Worm (Caenorhabditis elegans) whole organism, mixed stage, embryonic: ENCODE results near the gene dars-2.

Experiments used
- blmp-1 ChIP-seq: fragments of 150-350 bp; optimal IDR thresholded peaks from 2 replicates; lab custom pipeline; 2014; ENCODE audit warnings: missing biosample characterization, missing genetic modification characterization
- ces-1 ChIP-seq: fragments of 150-350 bp; optimal IDR thresholded peaks from 2 replicates; lab custom pipeline; 2014; ENCODE audit warnings: missing biosample characterization, missing genetic modification reagents, missing genetic modification characterization
- drap-1 ChIP-seq: fragments of 200-800 bp; sonication (Bioruptor generic); optimal IDR thresholded peaks from 3 replicates; lab custom pipeline; 2018; ENCODE audit warnings: mild to moderate bottlenecking, missing genetic modification characterization, missing compliant biosample characterization
- elt-1 ChIP-seq: sonication (generic microtip); optimal IDR thresholded peaks from 2 replicates; lab custom pipeline; 2017; ENCODE audit warnings: missing genetic modification characterization, mild to moderate bottlenecking, missing compliant biosample characterization, antibody characterized with exemption, moderate library complexity, borderline replicate concordance; ENCODE audit not compliant: insufficient read depth
- elt-3 ChIP-seq: fragments of 150-350 bp; optimal IDR thresholded peaks from 2 replicates; lab custom pipeline; 2014; ENCODE audit warnings: missing biosample characterization, missing genetic modification characterization
- lsy-2 ChIP-seq: fragments of 150-350 bp; optimal IDR thresholded peaks from 2 replicates; lab custom pipeline; 2014; ENCODE audit warnings: missing biosample characterization, missing genetic modification characterization
- mab-5 ChIP-seq: fragments of 150-350 bp; optimal IDR thresholded peaks from 2 replicates; lab custom pipeline; 2014; ENCODE audit warnings: missing biosample characterization, missing genetic modification characterization
- nhr-237 ChIP-seq: fragments of 150-350 bp; optimal IDR thresholded peaks from 2 replicates; lab custom pipeline; 2014; ENCODE audit warnings: missing biosample characterization, missing genetic modification characterization
- nhr-28 ChIP-seq: fragments of 150-350 bp; optimal IDR thresholded peaks from 2 replicates; lab custom pipeline; 2014; ENCODE audit warnings: missing biosample characterization, missing genetic modification characterization
- nhr-76 ChIP-seq: sonication (generic microtip); optimal IDR thresholded peaks from 2 replicates; lab custom pipeline; 2017; ENCODE audit warnings: missing biosample characterization, missing genetic modification characterization
- pha-4 ChIP-seq: fragments of 150-350 bp; optimal IDR thresholded peaks from 2 replicates; lab custom pipeline; 2018; ENCODE audit warnings: missing biosample characterization, missing genetic modification reagents, missing genetic modification characterization
- snpc-4 ChIP-seq: fragments of 150-350 bp; optimal IDR thresholded peaks from 2 replicates; lab custom pipeline; 2014; ENCODE audit warnings: missing biosample characterization, missing genetic modification characterization
- sptf-1 ChIP-seq: sonication (generic microtip); optimal IDR thresholded peaks from 2 replicates; lab custom pipeline; 2017; ENCODE audit warnings: mild to moderate bottlenecking, missing genetic modification characterization, moderate library complexity, missing compliant biosample characterization
- unc-62 ChIP-seq: fragments of 150-350 bp; optimal IDR thresholded peaks from 2 replicates; lab custom pipeline; 2014; ENCODE audit warnings: missing biosample characterization, missing genetic modification reagents, missing genetic modification characterization

- TF ChIP-seq nhr-237 (tag; lab: Kevin White, UChicago) (no peak), blmp-1 (tag; lab: Kevin White, UChicago) (no peak), nhr-28 (tag; lab: Kevin White, UChicago) (no peak), lsy-2 (tag; lab: Kevin White, UChicago) (no peak), elt-1 (tag; lab: Kevin White, UChicago) (no peak), sptf-1 (tag; lab: Kevin White, UChicago) (no peak), nhr-76 (tag; lab: Kevin White, UChicago) (no peak), pha-4 (tag; lab: Kevin White, UChicago) (no peak), drap-1 (GFP tag; lab: Kevin White, UChicago) (no peak), snpc-4 (tag; lab: Kevin White, UChicago) (no peak), mab-5 (tag; lab: Kevin White, UChicago) (no peak), ces-1 (GFP tag; lab: Kevin White, UChicago) (no peak), unc-62 (GFP tag; lab: Kevin White, UChicago) (no peak), elt-3 (tag; lab: Kevin White, UChicago) (no peak)
These were observed 16.5 kb upstream of the dars-2 start, which contains the start of gene pkc-1 for ce11 chrV:12032060-12032459.
